Worm (Caenorhabditis elegans) whole organism, L4 larva: ENCODE measurements around the gene ptp-5.2.

Experiments used
- D1046.2 ChIP-seq: fragments of 200-800 bp; sonication (Bioruptor generic); IDR thresholded peaks from 2 replicates; pipeline ENCODE4 v1.3.6; 2022; ENCODE audit warnings: missing genetic modification characterization, missing compliant biosample characterization
- F26F4.8 ChIP-seq: fragments of 200-800 bp; sonication (Bioruptor generic); conservative IDR thresholded peaks from 2 replicates; pipeline ENCODE4 v1.3.6; 2022; ENCODE audit warnings: missing genetic modification characterization, missing compliant biosample characterization
- F44E2.7 ChIP-seq: fragments of 200-800 bp; sonication (Bioruptor generic); IDR thresholded peaks from 2 replicates; pipeline ENCODE4 v2.1.2; 2022; ENCODE audit warnings: missing genetic modification characterization, missing compliant biosample characterization
- F49E8.2 ChIP-seq: sonication (generic microtip); optimal IDR thresholded peaks from 2 replicates; lab custom pipeline; 2016; ENCODE audit warnings: missing compliant biosample characterization, mild to moderate bottlenecking, missing genetic modification characterization, borderline replicate concordance
- T20F7.1 ChIP-seq: fragments of 200-800 bp; sonication (Bioruptor generic); optimal IDR thresholded peaks from 2 replicates; lab custom pipeline; 2018; ENCODE audit warnings: mild to moderate bottlenecking, missing genetic modification characterization, missing compliant biosample characterization
- Y5F2A.4 ChIP-seq: fragments of 200-800 bp; sonication (Bioruptor generic); optimal IDR thresholded peaks from 2 replicates; lab custom pipeline; 2018; ENCODE audit warnings: mild to moderate bottlenecking, missing genetic modification characterization, missing compliant biosample characterization
- Y75B8A.6 ChIP-seq: fragments of 200-800 bp; sonication (Bioruptor generic); IDR thresholded peaks from 2 replicates; pipeline ENCODE4 v1.3.6; 2022; ENCODE audit warnings: missing genetic modification reagents, missing genetic modification characterization, missing compliant biosample characterization
- aha-1 ChIP-seq: fragments of 150-350 bp; peaks from one replicate; lab custom pipeline; 2014; ENCODE audit warnings: missing biosample characterization, missing genetic modification characterization
- arid-1 ChIP-seq: fragments of 200-800 bp; sonication (Bioruptor generic); conservative IDR thresholded peaks from 2 replicates; pipeline ENCODE4 v1.3.6; 2022; ENCODE audit warnings: missing genetic modification reagents, missing genetic modification characterization, missing compliant biosample characterization
- ceh-62 ChIP-seq: sonication (generic microtip); optimal IDR thresholded peaks from 2 replicates; lab custom pipeline; 2017; ENCODE audit warnings: missing biosample characterization, missing genetic modification characterization
- cey-2 ChIP-seq: sonication (generic microtip); optimal IDR thresholded peaks from 3 replicates; lab custom pipeline; 2017; ENCODE audit warnings: missing genetic modification characterization, mild to moderate bottlenecking, missing compliant biosample characterization, antibody characterized with exemption, borderline replicate concordance; ENCODE audit not compliant: insufficient read depth
- ctbp-1 ChIP-seq: fragments of 200-800 bp; sonication (Bioruptor generic); IDR thresholded peaks from 2 replicates; pipeline ENCODE4 v1.3.6; 2022; ENCODE audit warnings: missing genetic modification reagents, missing genetic modification characterization, missing compliant biosample characterization
- daf-16 ChIP-seq, 3 experiments: sonication (generic microtip); optimal IDR thresholded peaks; 2 replicates each; lab custom pipeline; 2016 to 2017; ENCODE audit warnings: missing genetic modification characterization in 3 of 3, missing genetic modification reagents in 3 of 3, mild to moderate bottlenecking in 2 of 3, missing compliant biosample characterization in 2 of 3, missing biosample characterization in 1 of 3, moderate library complexity in 1 of 3
- dmd-9 ChIP-seq: fragments of 200-800 bp; sonication (Bioruptor generic); IDR thresholded peaks from 2 replicates; pipeline ENCODE4 v1.3.6; 2022; ENCODE audit warnings: missing genetic modification reagents, missing genetic modification characterization, missing compliant biosample characterization
- fos-1 ChIP-seq: fragments of 150-350 bp; optimal IDR thresholded peaks from 2 replicates; lab custom pipeline; 2014; ENCODE audit warnings: missing biosample characterization, missing genetic modification characterization
- hlh-30 ChIP-seq: sonication (generic microtip); optimal IDR thresholded peaks from 2 replicates; lab custom pipeline; 2017; ENCODE audit warnings: antibody characterized with exemption, mild to moderate bottlenecking, missing genetic modification characterization, missing compliant biosample characterization; ENCODE audit not compliant: insufficient read depth
- hmg-1.1 ChIP-seq: fragments of 200-800 bp; sonication (Bioruptor generic); IDR thresholded peaks from 2 replicates; pipeline ENCODE4 v1.3.6; 2022; ENCODE audit warnings: missing genetic modification reagents, missing genetic modification characterization, missing compliant biosample characterization
- lin-38 ChIP-seq: fragments of 200-800 bp; sonication (Bioruptor generic); IDR thresholded peaks from 2 replicates; pipeline ENCODE4 v1.3.6; 2022; ENCODE audit warnings: missing genetic modification reagents, missing genetic modification characterization, missing compliant biosample characterization
- madf-9 ChIP-seq: fragments of 200-800 bp; sonication (Bioruptor generic); conservative IDR thresholded peaks from 2 replicates; pipeline ENCODE4 v1.3.6; 2022; ENCODE audit warnings: missing genetic modification reagents, missing genetic modification characterization, missing compliant biosample characterization
- mxl-2 ChIP-seq: fragments of 200-800 bp; sonication (Bioruptor generic); conservative IDR thresholded peaks from 2 replicates; pipeline ENCODE4 v1.3.6; 2022; ENCODE audit warnings: missing genetic modification reagents, missing genetic modification characterization, missing compliant biosample characterization
- nhr-10 ChIP-seq: fragments of 150-350 bp; optimal IDR thresholded peaks from 2 replicates; lab custom pipeline; 2014; ENCODE audit warnings: missing biosample characterization, missing genetic modification characterization
- nhr-102 ChIP-seq: sonication (generic microtip); optimal IDR thresholded peaks from 2 replicates; lab custom pipeline; 2016; ENCODE audit warnings: mild to moderate bottlenecking, missing genetic modification characterization, moderate library complexity, missing compliant biosample characterization
- nhr-25 ChIP-seq: sonication (generic microtip); optimal IDR thresholded peaks from 2 replicates; lab custom pipeline; 2017; ENCODE audit warnings: missing genetic modification characterization, mild to moderate bottlenecking, missing compliant biosample characterization, antibody characterized with exemption, moderate library complexity, borderline replicate concordance; ENCODE audit not compliant: insufficient read depth
- nhr-28 ChIP-seq: fragments of 150-350 bp; optimal IDR thresholded peaks from 2 replicates; lab custom pipeline; 2014; ENCODE audit warnings: missing biosample characterization, missing genetic modification characterization
- pha-4 ChIP-seq, 2 experiments: fragments of 150-350 bp in 1 of 2; fragments of 200-800 bp in 1 of 2; sonication (Bioruptor generic) in 1 of 2; IDR thresholded peaks in 1 of 2; optimal IDR thresholded peaks in 1 of 2; 2 replicates each; pipeline versions ENCODE4 v1.3.6 to Lab custom; 2014 to 2022; ENCODE audit warnings: missing genetic modification characterization in 2 of 2, missing genetic modification reagents in 2 of 2, missing biosample characterization in 1 of 2, missing compliant biosample characterization in 1 of 2
- sdz-12 ChIP-seq: fragments of 200-800 bp; sonication (Bioruptor generic); optimal IDR thresholded peaks from 2 replicates; lab custom pipeline; 2018; ENCODE audit warnings: mild to moderate bottlenecking, missing genetic modification characterization, missing compliant biosample characterization
- set-16 ChIP-seq: fragments of 200-800 bp; sonication (Bioruptor generic); IDR thresholded peaks from 2 replicates; pipeline ENCODE4 v1.3.6; 2022; ENCODE audit warnings: missing genetic modification reagents, missing genetic modification characterization, missing compliant biosample characterization
- skn-1 ChIP-seq: fragments of 150-350 bp; optimal IDR thresholded peaks from 2 replicates; lab custom pipeline; 2014; ENCODE audit warnings: missing biosample characterization, missing genetic modification characterization
- snpc-1.2 ChIP-seq: fragments of 200-800 bp; sonication (Bioruptor generic); IDR thresholded peaks from 2 replicates; pipeline ENCODE4 v1.3.6; 2022; ENCODE audit warnings: missing genetic modification reagents, missing genetic modification characterization, missing compliant biosample characterization
- spr-3 ChIP-seq: fragments of 200-800 bp; sonication (Bioruptor generic); optimal IDR thresholded peaks from 2 replicates; lab custom pipeline; 2018; ENCODE audit warnings: mild to moderate bottlenecking, missing genetic modification characterization, missing compliant biosample characterization
- unc-130 ChIP-seq: sonication (generic microtip); optimal IDR thresholded peaks from 2 replicates; lab custom pipeline; 2016; ENCODE audit warnings: missing genetic modification reagents, missing genetic modification characterization, missing compliant biosample characterization
- zag-1 ChIP-seq: fragments of 150-350 bp; optimal IDR thresholded peaks from 2 replicates; lab custom pipeline; 2014; ENCODE audit warnings: missing biosample characterization, missing genetic modification characterization

The ptp-5.2 gene

DNA sequence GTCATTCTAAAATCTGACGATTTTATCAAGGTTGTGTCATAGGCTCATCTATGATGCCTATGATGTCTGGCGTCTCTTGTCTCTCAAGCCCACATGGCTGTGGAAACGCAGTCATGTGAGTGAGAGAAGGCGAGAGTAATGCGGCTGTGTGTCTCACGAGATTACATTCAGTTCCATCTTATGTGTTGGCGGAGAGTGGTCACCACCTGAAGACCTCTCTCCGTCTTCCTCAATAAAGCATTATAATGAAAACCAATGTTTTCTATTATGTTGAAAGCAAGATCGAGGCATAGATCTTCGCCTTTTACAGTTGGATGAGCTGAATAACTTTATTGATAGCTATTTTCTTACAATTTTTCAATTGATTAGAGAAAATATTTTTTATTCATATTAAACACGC lies 2.6 kb upstream of the ptp-5.2 start (continued):
- TF ChIP-seq T20F7.1 (GFP tag; lab: Kevin White, UChicago) (peak; percentile 63), hlh-30 (peak; percentile 97)

DNA sequence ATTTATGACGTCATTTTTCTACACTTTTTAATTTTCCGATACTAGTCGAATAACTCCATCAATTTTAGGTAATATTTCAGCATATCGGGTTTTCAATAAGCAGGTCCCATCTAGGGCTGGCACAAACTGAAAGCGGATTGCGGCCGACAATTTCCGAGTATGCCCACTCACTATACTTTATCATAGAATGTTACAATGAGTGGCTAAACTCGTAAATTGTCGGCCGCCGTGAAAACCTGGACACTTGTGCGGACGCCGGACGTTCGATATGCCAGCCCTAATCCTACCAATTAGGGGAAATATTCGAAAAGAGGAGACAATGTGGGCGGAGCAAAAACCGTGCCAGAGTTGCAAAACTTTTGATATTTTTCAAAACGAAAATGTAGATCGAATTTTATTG lies 1.1 kb downstream of the ptp-5.2 start:
- TF ChIP-seq nhr-28 (tag; lab: Kevin White, UChicago) (no peak), F49E8.2 (tag; lab: Kevin White, UChicago) (no peak), snpc-1.2 (peak; percentile 65)

DNA sequence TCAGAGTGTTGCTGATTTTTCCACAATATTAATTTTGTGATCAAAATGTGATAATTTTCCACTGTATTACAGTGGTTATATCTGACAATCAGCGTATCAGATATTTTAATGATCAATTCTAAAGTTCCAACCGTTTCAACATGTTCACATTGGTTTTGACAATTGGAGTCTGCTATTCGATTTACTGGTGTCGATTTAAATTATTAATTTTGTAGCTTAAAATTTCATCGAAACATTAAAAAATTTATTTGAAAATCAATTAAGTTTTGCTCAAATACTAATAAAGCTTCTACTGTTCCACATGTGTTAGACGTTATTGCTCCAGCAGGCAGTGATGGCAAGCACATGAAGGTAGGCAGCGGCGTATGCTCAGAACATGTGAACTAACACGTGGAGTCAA lies 3.0 kb downstream of the ptp-5.2 start:
- TF ChIP-seq sdz-12 (GFP tag; lab: Kevin White, UChicago) = no peak
- TF ChIP-seq hmg-1.1 (GFP tag; lab: Robert Waterston, UW) = no peak
- no peak for TF ChIP-seq nhr-25
- peak; percentile 59; the same call in 1 of the 2 replicates for TF ChIP-seq snpc-1.2
- no peak for TF ChIP-seq cey-2 (tag; lab: Kevin White, UChicago)
- no peak for TF ChIP-seq lin-38 (GFP tag; lab: Robert Waterston, UW)
- no peak for TF ChIP-seq Y5F2A.4 (GFP tag; lab: Kevin White, UChicago)

DNA sequence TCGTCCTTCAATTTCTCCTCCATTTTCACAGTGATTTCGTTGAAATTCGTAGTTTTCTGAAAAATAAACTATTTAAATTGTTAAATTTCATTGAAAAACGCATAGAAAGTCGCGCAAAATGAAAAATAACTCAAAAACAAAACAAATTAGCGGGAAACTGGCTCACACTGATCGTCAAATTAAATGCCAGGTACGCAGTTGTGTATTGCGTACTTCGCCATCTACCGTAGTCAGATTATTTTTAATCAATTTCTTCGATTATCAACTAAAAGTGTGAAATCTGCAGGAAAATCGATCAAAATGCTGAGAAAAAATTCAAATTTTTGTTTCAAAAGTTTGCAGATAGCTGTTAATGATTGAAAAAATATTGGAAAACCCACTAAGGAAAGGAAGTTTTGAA lies 5.8 kb downstream of the ptp-5.2 start, which contains the start of gene Y57G11C.499:
TSS of gene Y57G11C.499 (minus strand) at position 23 of the 400 bp plus-strand sequence.
- no peak for TF ChIP-seq F44E2.7
- peak; percentile 91 for TF ChIP-seq snpc-1.2
- TF ChIP-seq, all 104 proteins: peak for 1

DNA sequence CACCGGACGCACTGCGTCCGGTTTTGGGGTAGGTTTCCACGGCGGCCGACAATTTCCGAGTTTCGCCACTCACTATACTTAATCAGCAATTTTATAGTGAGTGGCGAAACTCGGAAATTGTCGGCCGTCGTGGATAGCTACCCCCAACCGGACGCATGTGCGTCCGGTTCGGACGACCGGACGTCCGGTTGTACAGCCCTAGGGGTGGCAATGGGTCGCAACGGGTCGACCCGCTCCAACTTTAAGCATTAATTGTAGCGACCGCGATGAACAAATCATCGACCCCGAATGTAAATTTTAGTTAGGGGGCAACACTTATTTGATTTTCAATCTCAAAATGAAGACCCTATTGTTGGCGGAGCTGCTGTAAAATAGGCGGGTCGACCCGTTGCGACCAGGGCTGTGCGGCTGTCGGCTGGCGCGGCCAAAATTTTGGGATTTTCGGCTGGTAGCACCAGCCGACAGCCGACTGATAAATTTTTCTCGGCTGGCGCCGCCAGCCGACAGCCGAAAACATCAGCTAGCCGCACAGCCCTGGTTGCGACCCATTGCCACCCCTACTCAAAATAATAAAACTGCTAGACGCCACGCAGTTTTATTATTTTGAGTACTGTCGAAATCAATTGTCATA lies 13.1 kb downstream of the ptp-5.2 start:
- TF ChIP-seq set-16 (GFP tag; lab: Robert Waterston, UW) = peak; percentile 84; the same call in 1 of the 2 replicates
- TF ChIP-seq snpc-1.2 = peak; percentile 67; the same call in 1 of the 2 replicates
- TF ChIP-seq lin-38 (GFP tag; lab: Robert Waterston, UW) = peak; percentile 16; the same call in 1 of the 2 replicates

DNA sequence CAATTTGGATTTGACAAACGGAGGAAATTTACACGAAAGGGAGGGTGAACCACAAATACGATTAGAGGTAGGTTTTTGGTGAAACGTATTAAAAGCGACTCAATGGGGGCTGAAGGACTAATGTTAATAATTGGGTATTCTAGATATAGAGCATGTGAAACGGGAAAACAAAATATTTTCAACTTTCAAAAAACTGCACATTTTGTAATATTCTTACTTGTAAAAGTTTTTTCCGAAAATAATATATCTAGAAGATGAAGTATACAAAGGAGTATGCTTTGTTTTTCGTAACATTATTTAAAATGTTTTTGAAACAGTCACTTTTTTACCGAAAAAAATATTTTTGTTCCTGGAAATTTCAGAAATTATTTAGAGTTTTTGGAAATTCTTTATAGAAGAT lies 18.8 kb downstream of the ptp-5.2 start:
- TF ChIP-seq aha-1 (tag; lab: Kevin White, UChicago) = peak; percentile 96
- TF ChIP-seq madf-9 = no peak

ce11 chrIV:14740177-14740576 lies 20.6 kb downstream of the ptp-5.2 start:
- TF ChIP-seq lin-38 (GFP tag; lab: Robert Waterston, UW) = peak; percentile 37
- TF ChIP-seq hmg-1.1 (GFP tag; lab: Robert Waterston, UW) = 0 out of 2 replicates have a peak, but pooled peaks have one; percentile 32
- TF ChIP-seq snpc-1.2 = 0 out of 2 replicates have a peak, but pooled peaks have one; percentile 11
- TF ChIP-seq, all 104 proteins: peak for 3; not testable (repeated sequence) for 101

DNA sequence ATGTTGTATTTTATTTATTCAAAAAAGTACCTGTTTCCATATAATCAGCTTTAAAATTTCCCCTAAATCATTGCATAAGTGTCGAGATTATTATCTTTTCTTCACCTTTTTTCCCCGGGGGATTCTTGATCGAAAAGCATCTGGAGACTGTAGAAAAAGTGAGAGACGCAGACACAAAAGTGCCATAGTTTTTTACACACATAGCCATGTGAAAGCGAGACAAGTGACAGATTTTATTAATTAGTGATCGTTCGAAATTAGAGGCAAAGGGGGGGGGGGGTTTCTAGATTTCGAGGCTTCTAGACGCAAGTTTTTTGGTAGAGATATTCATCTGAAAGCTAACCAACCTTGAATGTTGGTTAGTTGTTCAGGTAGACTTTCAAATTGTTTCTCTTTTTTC lies 31.5 kb downstream of the ptp-5.2 start:
- TF ChIP-seq fos-1 (tag; lab: Kevin White, UChicago) = no peak
- TF ChIP-seq mxl-2 = no peak
- peak; percentile 0 for TF ChIP-seq hlh-30
- TF ChIP-seq daf-16 (GFP tag; optimal IDR thresholded peaks at IDR 0.05; lab: Kevin White, UChicago) = no peak
- TF ChIP-seq daf-16 (tag; optimal IDR thresholded peaks at IDR 0.05; lab: Kevin White, UChicago) = no peak

ce11 chrIV:14728225-14728624 lies 32.5 kb downstream of the ptp-5.2 start, which contains the start of gene Y57G11C.42:
Gene Y57G11C.42, plus strand, starts transcription at chrIV:14728525.
- TF ChIP-seq nhr-28 (tag; lab: Kevin White, UChicago) (no peak), nhr-102 (tag; lab: Kevin White, UChicago) (no peak), Y75B8A.6 (GFP tag; lab: Robert Waterston, UW) (no peak), unc-130 (GFP tag; lab: Kevin White, UChicago) (no peak), dmd-9 (no peak), nhr-10 (tag; lab: Kevin White, UChicago) (no peak), arid-1 (no peak), sdz-12 (GFP tag; lab: Kevin White, UChicago) (no peak), ctbp-1 (GFP tag; lab: Robert Waterston, UW) (no peak), pha-4 (GFP tag; IDR thresholded peaks at IDR 0.05; lab: Robert Waterston, UW) (no peak), pha-4 (tag; optimal IDR thresholded peaks at IDR 0.05; lab: Kevin White, UChicago) (no peak), skn-1 (tag; lab: Kevin White, UChicago) (no peak), D1046.2 (GFP tag; lab: Robert Waterston, UW) (no peak), F26F4.8 (GFP tag; lab: Robert Waterston, UW) (no peak), zag-1 (tag; lab: Kevin White, UChicago) (no peak), ceh-62 (tag; lab: Kevin White, UChicago) (no peak), spr-3 (GFP tag; lab: Kevin White, UChicago) (no peak)
